Worm (Caenorhabditis elegans) whole organism, midembryonic: Measurements from ENCODE around the gene alh-4.

ENCODE experiments used
- T22C8.4 ChIP-seq: fragments of 200-800 bp; sonication (Bioruptor generic); IDR thresholded peaks from 2 replicates; pipeline ENCODE4 v1.3.6; 2022; ENCODE audit warnings: missing genetic modification characterization, missing compliant biosample characterization
- cog-1 ChIP-seq: sonication (generic microtip); optimal IDR thresholded peaks from 2 replicates; lab custom pipeline; 2016; ENCODE audit warnings: missing genetic modification characterization, missing compliant biosample characterization
- klf-2 ChIP-seq: fragments of 200-800 bp; sonication (Bioruptor generic); conservative IDR thresholded peaks from 2 replicates; pipeline ENCODE4 v1.3.6; 2022; ENCODE audit warnings: missing genetic modification reagents, missing genetic modification characterization, missing compliant biosample characterization
- med-1 ChIP-seq: sonication (generic microtip); optimal IDR thresholded peaks from 2 replicates; lab custom pipeline; 2017; ENCODE audit warnings: missing genetic modification characterization, mild to moderate bottlenecking, missing compliant biosample characterization, antibody characterized with exemption, missing genetic modification reagents; ENCODE audit not compliant: insufficient read depth
- ref-1 ChIP-seq: fragments of 200-800 bp; sonication (Bioruptor generic); conservative IDR thresholded peaks from 2 replicates; pipeline ENCODE4 v1.3.6; 2022; ENCODE audit warnings: missing genetic modification reagents, missing genetic modification characterization, missing compliant biosample characterization
- tab-1 ChIP-seq: fragments of 200-800 bp; sonication (Bioruptor generic); IDR thresholded peaks from 2 replicates; pipeline ENCODE4 v1.3.6; 2022; ENCODE audit warnings: missing genetic modification characterization, missing compliant biosample characterization
- ztf-23 ChIP-seq: fragments of 200-800 bp; sonication (Bioruptor generic); IDR thresholded peaks from 2 replicates; pipeline ENCODE4 v1.3.6; 2022; ENCODE audit warnings: missing genetic modification reagents, missing genetic modification characterization, missing compliant biosample characterization
- ztf-29 ChIP-seq: fragments of 200-800 bp; sonication (Bioruptor generic); IDR thresholded peaks from 2 replicates; pipeline ENCODE4 v1.3.6; 2022; ENCODE audit warnings: missing genetic modification reagents, missing genetic modification characterization, missing compliant biosample characterization

ce11 chrV:6464765-6465164, 35.0 kb upstream of the alh-4 start, which contains the start of gene unc-83:
- TF ChIP-seq T22C8.4 (no peak), ztf-23 (GFP tag; lab: Robert Waterston, UW) (no peak), klf-2 (no peak), ztf-29 (GFP tag; lab: Robert Waterston, UW) (no peak), med-1 (GFP tag; lab: Kevin White, UChicago) (no peak), cog-1 (tag; lab: Kevin White, UChicago) (no peak), tab-1 (GFP tag; lab: Robert Waterston, UW) (no peak), ref-1 (GFP tag; lab: Robert Waterston, UW) (no peak)
